Worm (Caenorhabditis elegans): ENCODE measurements around the gene srg-56.

The srg-56 gene

ce11 chrV:2738174-2738573 is at the start of gene srg-56:
Gene srg-56 (minus strand): TSS chrV:2738274.
- TF ChIP-seq nhr-120 (GFP tag; IDR thresholded peaks at IDR 0.05) (no peak), F33H1.4 (GFP tag; IDR thresholded peaks at IDR 0.05) (no peak)

ce11 chrV:2780786-2781185 is 42.7 kb upstream of the srg-56 start, which contains the start of gene R05D8.11:
Gene R05D8.11 (minus strand): TSS chrV:2780886.
- TF ChIP-seq ZK185.1 (tag; optimal IDR thresholded peaks at IDR 0.05; ENCODE audit: poor library complexity, severe bottlenecking) (no peak), madf-8 (GFP tag; conservative IDR thresholded peaks at IDR 0.05) (no peak), F23B12.7 (tag; optimal IDR thresholded peaks at IDR 0.05; ENCODE audit: insufficient read depth) (no peak), sea-2 (GFP tag; IDR thresholded peaks at IDR 0.05) (no peak), lin-26 (GFP tag; IDR thresholded peaks at IDR 0.05) (no peak), ceh-100 (GFP tag; IDR thresholded peaks at IDR 0.05) (no peak), ceh-27 (GFP tag; optimal IDR thresholded peaks at IDR 0.05) (no peak), mel-28 (tag; optimal IDR thresholded peaks at IDR 0.05; ENCODE audit: borderline replicate concordance) (no peak), egrh-3 (GFP tag; IDR thresholded peaks at IDR 0.05) (no peak), gei-17 (GFP tag; optimal IDR thresholded peaks at IDR 0.05) (no peak), hlh-12 (tag; optimal IDR thresholded peaks at IDR 0.05) (no peak), F52B5.7 (tag; optimal IDR thresholded peaks at IDR 0.05) (no peak), Y79H2A.3 (GFP tag; conservative IDR thresholded peaks at IDR 0.05) (no peak), F49E8.2 (tag; optimal IDR thresholded peaks at IDR 0.05; ENCODE audit: insufficient read depth) (no peak), die-1 (tag; optimal IDR thresholded peaks at IDR 0.05) (no peak)

ce11 chrV:2778458-2778857 is 40.4 kb upstream of the srg-56 start:
- TF ChIP-seq egrh-3 (GFP tag; IDR thresholded peaks at IDR 0.05), result peak; percentile 84

ce11 chrV:2777395-2777794 is 39.3 kb upstream of the srg-56 start:
- peak; percentile 91 for TF ChIP-seq egrh-3 (GFP tag; IDR thresholded peaks at IDR 0.05)

ce11 chrV:2774042-2774441 is 36.0 kb upstream of the srg-56 start, which contains the start of gene srj-18:
Gene srj-18 (plus strand): TSS chrV:2774342.
- TF ChIP-seq F55B11.4 (tag; optimal IDR thresholded peaks at IDR 0.05; ENCODE audit: borderline replicate concordance, insufficient read depth) (no peak), snpc-3.4 (tag; optimal IDR thresholded peaks at IDR 0.05) (no peak), nhr-179 (tag; optimal IDR thresholded peaks at IDR 0.05) (no peak), egrh-3 (GFP tag; IDR thresholded peaks at IDR 0.05) (no peak)

- TF ChIP-seq B0035.1 (tag; optimal IDR thresholded peaks at IDR 0.05) (no peak), nfya-1 (tag; optimal IDR thresholded peaks at IDR 0.05; ENCODE audit: borderline replicate concordance, insufficient read depth) (no peak), lin-40 (tag; optimal IDR thresholded peaks at IDR 0.05) (no peak), ztf-28 (GFP tag; IDR thresholded peaks at IDR 0.05) (no peak), athp-1 (tag; optimal IDR thresholded peaks at IDR 0.05) (no peak), dpl-1 (GFP tag; optimal IDR thresholded peaks at IDR 0.05) (no peak), Y95B8A.8 (GFP tag; IDR thresholded peaks at IDR 0.05) (no peak)
Measured at ce11 chrV:2771560-2771959, 33.5 kb upstream of the srg-56 start, which contains the start of gene srh-56. Gene srh-56 (plus strand): TSS chrV:2771860.

- TF ChIP-seq attf-3 (GFP tag; conservative IDR thresholded peaks at IDR 0.05) (no peak), madf-8 (GFP tag; conservative IDR thresholded peaks at IDR 0.05) (no peak), ztf-26 (tag; optimal IDR thresholded peaks at IDR 0.05) (no peak), madf-3 (GFP tag; IDR thresholded peaks at IDR 0.05) (no peak), nfya-2 (GFP tag; IDR thresholded peaks at IDR 0.05) (no peak), hlh-12 (tag; optimal IDR thresholded peaks at IDR 0.05) (no peak), ztf-18 (tag; optimal IDR thresholded peaks at IDR 0.05) (no peak), F55B11.4 (tag; optimal IDR thresholded peaks at IDR 0.05; ENCODE audit: borderline replicate concordance, insufficient read depth) (no peak), nhr-27 (tag; optimal IDR thresholded peaks at IDR 0.05) (no peak), athp-1 (tag; optimal IDR thresholded peaks at IDR 0.05) (no peak), Y95B8A.8 (GFP tag; IDR thresholded peaks at IDR 0.05) (no peak), pbrm-1 (GFP tag; IDR thresholded peaks at IDR 0.05) (no peak)
Measured at ce11 chrV:2769754-2770153, 31.7 kb upstream of the srg-56 start, which contains the start of gene dhs-15. Gene dhs-15 (minus strand): TSS chrV:2769854.
